Fruit fly (Drosophila melanogaster) whole organism, embryonic: ENCODE data around the gene CG17230.

Source experiments
- Atf3 ChIP-seq: fragments of 200-800 bp; sonication (Bioruptor generic); optimal IDR thresholded peaks from 3 replicates; lab custom pipeline; 2016; ENCODE audit warnings: missing biosample characterization, missing genetic modification characterization
- CG11093 ChIP-seq: fragments of 200-800 bp; sonication (Bioruptor generic); IDR thresholded peaks from 3 replicates; pipeline ENCODE4 v1.3.6; 2022; ENCODE audit warnings: missing biosample characterization, missing genetic modification characterization
- CG11723 ChIP-seq: fragments of 200-800 bp; sonication (Bioruptor generic); optimal IDR thresholded peaks from 2 replicates; lab custom pipeline; 2017; ENCODE audit warnings: missing biosample characterization, mild to moderate bottlenecking, missing genetic modification characterization
- CG12071 ChIP-seq: fragments of 200-800 bp; sonication (Bioruptor generic); optimal IDR thresholded peaks from 3 replicates; lab custom pipeline; 2018; ENCODE audit warnings: missing biosample characterization, mild to moderate bottlenecking, missing genetic modification characterization
- CG1233 ChIP-seq: fragments of 200-800 bp; sonication (Bioruptor generic); optimal IDR thresholded peaks from 4 replicates; lab custom pipeline; 2018; ENCODE audit warnings: missing biosample characterization, mild to moderate bottlenecking, missing genetic modification characterization
- CG14441 ChIP-seq: fragments of 200-800 bp; sonication (Bioruptor generic); IDR thresholded peaks from 2 replicates; pipeline ENCODE4 v1.3.6; 2022; ENCODE audit warnings: missing biosample characterization, missing genetic modification characterization
- CG15601 ChIP-seq: fragments of 200-800 bp; sonication (Bioruptor generic); optimal IDR thresholded peaks from 3 replicates; lab custom pipeline; 2019; ENCODE audit warnings: missing biosample characterization, mild to moderate bottlenecking, missing genetic modification characterization, moderate library complexity
- CG16813 ChIP-seq: fragments of 200-800 bp; sonication (Bioruptor generic); IDR thresholded peaks from 3 replicates; pipeline ENCODE4 v1.3.6; 2022; ENCODE audit warnings: missing biosample characterization, missing genetic modification characterization; ENCODE audit not compliant: partially characterized antibody
- CG17359 ChIP-seq: fragments of 200-800 bp; sonication (Bioruptor generic); optimal IDR thresholded peaks from 3 replicates; lab custom pipeline; 2018; ENCODE audit warnings: missing biosample characterization, mild to moderate bottlenecking, missing genetic modification characterization, moderate library complexity
- CG2129 ChIP-seq: fragments of 200-800 bp; sonication (Bioruptor generic); IDR thresholded peaks from 2 replicates; pipeline ENCODE4 v1.3.6; 2022; ENCODE audit warnings: missing biosample characterization, missing genetic modification characterization; ENCODE audit not compliant: partially characterized antibody
- CG43689 ChIP-seq: fragments of 200-800 bp; sonication (Bioruptor generic); IDR thresholded peaks from 2 replicates; pipeline ENCODE4 v1.3.6; 2022; ENCODE audit warnings: missing biosample characterization, missing genetic modification characterization
- CG8089 ChIP-seq: fragments of 200-800 bp; sonication (Bioruptor generic); optimal IDR thresholded peaks from 3 replicates; lab custom pipeline; 2016; ENCODE audit warnings: missing biosample characterization, missing genetic modification characterization
- CG8281 ChIP-seq: fragments of 200-800 bp; sonication (Bioruptor generic); optimal IDR thresholded peaks from 2 replicates; lab custom pipeline; 2018; ENCODE audit warnings: missing biosample characterization, mild to moderate bottlenecking, missing genetic modification characterization, moderate library complexity
- CG8765 ChIP-seq: fragments of 200-800 bp; sonication (Bioruptor generic); IDR thresholded peaks from 2 replicates; pipeline ENCODE4 v1.3.6; 2022; ENCODE audit warnings: missing biosample characterization, missing genetic modification characterization
- Dip2 ChIP-seq: fragments of 200-800 bp; sonication (Bioruptor generic); IDR thresholded peaks from 2 replicates; pipeline ENCODE4 v1.3.6; 2022; ENCODE audit warnings: missing biosample characterization, missing genetic modification characterization
- Doc3 ChIP-seq: fragments of 200-800 bp; sonication (Bioruptor generic); IDR thresholded peaks from 3 replicates; pipeline ENCODE4 v1.3.6; 2022; ENCODE audit warnings: missing biosample characterization, missing genetic modification characterization; ENCODE audit not compliant: partially characterized antibody
- Drgx ChIP-seq: fragments of 200-800 bp; sonication (Bioruptor generic); IDR thresholded peaks from 2 replicates; pipeline ENCODE4 v1.3.6; 2022; ENCODE audit warnings: missing biosample characterization, missing genetic modification characterization
- HLHmδ ChIP-seq: fragments of 200-800 bp; sonication (Bioruptor generic); optimal IDR thresholded peaks from 2 replicates; lab custom pipeline; 2018; ENCODE audit warnings: missing biosample characterization, mild to moderate bottlenecking, missing genetic modification characterization, moderate library complexity
- Hr3 ChIP-seq: fragments of 200-800 bp; sonication (Bioruptor generic); optimal IDR thresholded peaks from 3 replicates; lab custom pipeline; 2016; ENCODE audit warnings: missing biosample characterization, missing genetic modification characterization
- Hr51 ChIP-seq, 2 experiments: fragments of 200-800 bp; sonication (Bioruptor generic); optimal IDR thresholded peaks; 2 replicates in 1 of 2; 3 replicates in 1 of 2; lab custom pipeline; 2016 to 2018; ENCODE audit warnings: missing biosample characterization in 2 of 2, missing genetic modification characterization in 2 of 2, mild to moderate bottlenecking in 1 of 2, moderate library complexity in 1 of 2
- Lhr ChIP-seq: fragments of 200-800 bp; sonication (Bioruptor generic); optimal IDR thresholded peaks from 3 replicates; lab custom pipeline; 2017; ENCODE audit warnings: mild to moderate bottlenecking, missing biosample characterization, missing genetic modification reagents, missing genetic modification characterization
- Lpt ChIP-seq: fragments of >200 bp; optimal IDR thresholded peaks from 2 replicates; lab custom pipeline; 2018; ENCODE audit warnings: missing biosample characterization, missing genetic modification characterization
- Myb ChIP-seq: fragments of 200-800 bp; sonication (Bioruptor generic); optimal IDR thresholded peaks from 2 replicates; lab custom pipeline; 2016; ENCODE audit warnings: missing biosample characterization, missing genetic modification characterization
- Rfx ChIP-seq: fragments of 200-800 bp; sonication (Bioruptor generic); IDR thresholded peaks from 2 replicates; pipeline ENCODE4 v1.3.6; 2022; ENCODE audit warnings: missing biosample characterization, missing genetic modification characterization
- Sox102F ChIP-seq: fragments of 200-800 bp; sonication (Bioruptor generic); optimal IDR thresholded peaks from 2 replicates; lab custom pipeline; 2018; ENCODE audit warnings: missing biosample characterization, mild to moderate bottlenecking, missing genetic modification characterization, moderate library complexity
- TFAM ChIP-seq: fragments of 200-800 bp; sonication (Bioruptor generic); optimal IDR thresholded peaks from 2 replicates; lab custom pipeline; 2017; ENCODE audit warnings: missing biosample characterization, missing genetic modification characterization, inconsistent platforms
- Xbp1 ChIP-seq: fragments of 200-800 bp; sonication (Bioruptor generic); optimal IDR thresholded peaks from 3 replicates; lab custom pipeline; 2016; ENCODE audit warnings: missing biosample characterization, mild to moderate bottlenecking, missing genetic modification characterization
- bbx ChIP-seq: fragments of 200-800 bp; sonication (Bioruptor generic); IDR thresholded peaks from 2 replicates; pipeline ENCODE4 v1.3.6; 2022; ENCODE audit warnings: missing biosample characterization, missing genetic modification characterization; ENCODE audit not compliant: partially characterized antibody
- crp ChIP-seq, 2 experiments: fragments of 200-800 bp; sonication (Bioruptor generic); optimal IDR thresholded peaks; 2 replicates in 1 of 2; 3 replicates in 1 of 2; lab custom pipeline; 2017; ENCODE audit warnings: missing biosample characterization in 2 of 2, missing genetic modification characterization in 2 of 2, mild to moderate bottlenecking in 1 of 2, moderate library complexity in 1 of 2
- dati ChIP-seq: fragments of 200-800 bp; sonication (Bioruptor generic); IDR thresholded peaks from 2 replicates; pipeline ENCODE4 v1.3.6; 2022; ENCODE audit warnings: missing biosample characterization, missing genetic modification characterization
- emc ChIP-seq: fragments of 200-800 bp; sonication (Bioruptor generic); optimal IDR thresholded peaks from 2 replicates; lab custom pipeline; 2016; ENCODE audit warnings: missing biosample characterization, missing genetic modification characterization
- esg ChIP-seq: fragments of 200-800 bp; sonication (Bioruptor generic); conservative IDR thresholded peaks from 2 replicates; pipeline ENCODE4 v1.3.6; 2022; ENCODE audit warnings: missing biosample characterization, missing genetic modification characterization
- gsb-n ChIP-seq: fragments of 200-800 bp; sonication (Bioruptor generic); optimal IDR thresholded peaks from 3 replicates; lab custom pipeline; 2018; ENCODE audit warnings: missing biosample characterization, mild to moderate bottlenecking, missing genetic modification characterization
- hbn ChIP-seq: fragments of 200-800 bp; sonication (Bioruptor generic); IDR thresholded peaks from 2 replicates; pipeline ENCODE4 v1.3.6; 2022; ENCODE audit warnings: missing biosample characterization, missing genetic modification characterization; ENCODE audit not compliant: partially characterized antibody
- jumu ChIP-seq: fragments of 200-800 bp; sonication (Bioruptor generic); optimal IDR thresholded peaks from 3 replicates; lab custom pipeline; 2016; ENCODE audit warnings: missing biosample characterization, missing genetic modification characterization
- knrl ChIP-seq: fragments of 200-800 bp; sonication (Bioruptor generic); IDR thresholded peaks from 3 replicates; pipeline ENCODE4 v1.3.6; 2022; ENCODE audit warnings: missing biosample characterization, missing genetic modification characterization; ENCODE audit not compliant: partially characterized antibody
- lilli ChIP-seq: fragments of 200-800 bp; sonication (Bioruptor generic); optimal IDR thresholded peaks from 3 replicates; lab custom pipeline; 2016; ENCODE audit warnings: missing biosample characterization, missing genetic modification characterization
- mld ChIP-seq: fragments of 200-800 bp; sonication (Bioruptor generic); IDR thresholded peaks from 3 replicates; pipeline ENCODE4 v1.3.6; 2022; ENCODE audit warnings: missing biosample characterization, missing genetic modification characterization; ENCODE audit not compliant: partially characterized antibody
- onecut ChIP-seq: fragments of 200-800 bp; sonication (Bioruptor generic); IDR thresholded peaks from 2 replicates; pipeline ENCODE4 v1.3.6; 2022; ENCODE audit warnings: missing biosample characterization, missing genetic modification characterization
- sens-2 ChIP-seq: fragments of 200-800 bp; sonication (Bioruptor generic); IDR thresholded peaks from 2 replicates; pipeline ENCODE4 v1.3.6; 2022; ENCODE audit warnings: missing biosample characterization, missing genetic modification characterization
- slbo ChIP-seq: fragments of 200-800 bp; sonication (Bioruptor generic); IDR thresholded peaks from 2 replicates; pipeline ENCODE4 v1.3.6; 2022; ENCODE audit warnings: missing biosample characterization, missing genetic modification characterization
- sob ChIP-seq: fragments of 200-800 bp; sonication (Bioruptor generic); IDR thresholded peaks from 2 replicates; pipeline ENCODE4 v1.3.6; 2022; ENCODE audit warnings: missing biosample characterization, missing genetic modification characterization
- sr ChIP-seq: fragments of 200-800 bp; sonication (Bioruptor generic); IDR thresholded peaks from 3 replicates; pipeline ENCODE4 v1.3.6; 2022; ENCODE audit warnings: missing biosample characterization, missing genetic modification characterization
- sug ChIP-seq: fragments of 200-800 bp; optimal IDR thresholded peaks from 2 replicates; lab custom pipeline; 2019; ENCODE audit warnings: missing biosample characterization, mild to moderate bottlenecking, missing genetic modification characterization, moderate library complexity
- toy ChIP-seq: fragments of 200-800 bp; sonication (Bioruptor generic); IDR thresholded peaks from 2 replicates; pipeline ENCODE4 v1.3.6; 2022; ENCODE audit warnings: missing biosample characterization, missing genetic modification characterization
- twi ChIP-seq: fragments of 200-800 bp; optimal IDR thresholded peaks from 2 replicates; lab custom pipeline; 2019; ENCODE audit warnings: missing biosample characterization, mild to moderate bottlenecking, missing genetic modification characterization, moderate library complexity
- wdn ChIP-seq: fragments of 200-800 bp; sonication (Bioruptor generic); IDR thresholded peaks from 2 replicates; pipeline ENCODE4 v1.3.6; 2022; ENCODE audit warnings: missing biosample characterization, missing genetic modification characterization
- z ChIP-seq: fragments of 200-800 bp; sonication (Bioruptor generic); IDR thresholded peaks from 3 replicates; pipeline ENCODE4 v1.3.6; 2022; ENCODE audit warnings: missing biosample characterization, missing genetic modification characterization
- zfh1 ChIP-seq: fragments of 200-800 bp; sonication (Bioruptor generic); IDR thresholded peaks from 3 replicates; pipeline ENCODE4 v1.3.6; 2022; ENCODE audit warnings: missing biosample characterization, missing genetic modification characterization

The CG17230 gene

dm6 chr3R:11437528-11437927 lies at the start of gene CG17230 (continued):
- TF ChIP-seq Doc3 (GFP tag; lab: Robert Waterston, UW) (peak; percentile 68), Atf3 (GFP tag; lab: Kevin White, UChicago) (no peak), CG2129 (GFP tag; lab: Robert Waterston, UW) (no peak), lilli (GFP tag; lab: Kevin White, UChicago) (no peak), sens-2 (no peak), sob (GFP tag; lab: Robert Waterston, UW) (0 out of 2 replicates have a peak, but pooled peaks have one; percentile 13), hbn (GFP tag; lab: Robert Waterston, UW) (peak; percentile 82), bbx (GFP tag; lab: Robert Waterston, UW) (peak; percentile 84), onecut (GFP tag; lab: Robert Waterston, UW) (no peak)

dm6 chr3R:11392805-11393204 lies 44.8 kb upstream of the CG17230 start:
- TF ChIP-seq CG8765 (GFP tag; lab: Robert Waterston, UW) (peak; percentile 26; the same call in 1 of the 2 replicates), z (GFP tag; lab: Robert Waterston, UW) (0 out of 3 replicates have a peak, but pooled peaks have one; percentile 55), Dip2 (GFP tag; lab: Robert Waterston, UW) (no peak), CG11093 (GFP tag; lab: Robert Waterston, UW) (no peak), crp (GFP tag; optimal IDR thresholded peaks at IDR 0.05; lab: Kevin White, UChicago) (no peak), Myb (peak; percentile 8), Hr51 (GFP tag; optimal IDR thresholded peaks at IDR 0.05; lab: Kevin White, UChicago) (peak in 1 of 2 experiments; percentile 33), toy (GFP tag; lab: Robert Waterston, UW) (no peak), Hr3 (peak; percentile 25), mld (GFP tag; lab: Robert Waterston, UW) (no peak), jumu (GFP tag; lab: Kevin White, UChicago) (peak; percentile 15), emc (GFP tag; lab: Kevin White, UChicago) (no peak), CG1233 (GFP tag; lab: Kevin White, UChicago) (peak; percentile 88), Drgx (GFP tag; lab: Robert Waterston, UW) (no peak), CG11723 (GFP tag; lab: Kevin White, UChicago) (peak; percentile 69), CG15601 (tag; lab: Kevin White, UChicago) (peak; percentile 59), HLHmδ (GFP tag; lab: Kevin White, UChicago) (peak; percentile 98), esg (GFP tag; lab: Robert Waterston, UW) (no peak; the same call in 1 of the 2 replicates), CG14441 (GFP tag; lab: Robert Waterston, UW) (no peak; the same call in 1 of the 2 replicates), gsb-n (tag; lab: Kevin White, UChicago) (peak; percentile 61), sug (tag; lab: Kevin White, UChicago) (no peak), TFAM (GFP tag; lab: Kevin White, UChicago) (peak; percentile 52), CG43689 (peak; percentile 52; the same call in 1 of the 2 replicates), slbo (GFP tag; lab: Robert Waterston, UW) (peak; percentile 38; the same call in 1 of the 2 replicates), CG16813 (GFP tag; lab: Robert Waterston, UW) (no peak), Rfx (GFP tag; lab: Robert Waterston, UW) (no peak; the same call in 1 of the 2 replicates), wdn (GFP tag; lab: Robert Waterston, UW) (no peak), knrl (GFP tag; lab: Robert Waterston, UW) (no peak), Lhr (GFP tag; lab: Kevin White, UChicago) (peak; percentile 62), CG8281 (tag; lab: Kevin White, UChicago) (peak; percentile 39), sr (GFP tag; lab: Robert Waterston, UW) (no peak; the same call in 2 of the 3 replicates), twi (no peak), CG12071 (GFP tag; lab: Kevin White, UChicago) (no peak), CG8089 (peak; percentile 65), CG17359 (no peak), Sox102F (GFP tag; lab: Kevin White, UChicago) (no peak), Lpt (GFP tag; lab: Kevin White, UChicago) (no peak), dati (GFP tag; lab: Robert Waterston, UW) (peak; percentile 59; the same call in 1 of the 2 replicates), Xbp1 (GFP tag; lab: Kevin White, UChicago) (peak; percentile 64), zfh1 (peak; percentile 92)
